Worm (Caenorhabditis elegans) whole organism, mixed stage, embryonic: Measurements from ENCODE around the gene ZC477.7.

ENCODE experiments used
- M03D4.4 ChIP-seq: sonication (generic microtip); optimal IDR thresholded peaks from 2 replicates; lab custom pipeline; 2017; ENCODE audit warnings: mild to moderate bottlenecking, missing genetic modification characterization, missing compliant biosample characterization
- blmp-1 ChIP-seq: fragments of 150-350 bp; optimal IDR thresholded peaks from 2 replicates; lab custom pipeline; 2014; ENCODE audit warnings: missing biosample characterization, missing genetic modification characterization
- ceh-43 ChIP-seq: fragments of 200-800 bp; sonication (Bioruptor generic); optimal IDR thresholded peaks from 2 replicates; lab custom pipeline; 2018; ENCODE audit warnings: mild to moderate bottlenecking, missing genetic modification characterization, moderate library complexity, missing compliant biosample characterization
- ceh-83 ChIP-seq: fragments of 200-800 bp; sonication (Bioruptor generic); optimal IDR thresholded peaks from 2 replicates; lab custom pipeline; 2018; ENCODE audit warnings: mild to moderate bottlenecking, missing genetic modification characterization, missing compliant biosample characterization
- ces-1 ChIP-seq: fragments of 150-350 bp; optimal IDR thresholded peaks from 2 replicates; lab custom pipeline; 2014; ENCODE audit warnings: missing biosample characterization, missing genetic modification reagents, missing genetic modification characterization
- cnd-1 ChIP-seq: fragments of 200-800 bp; sonication (Bioruptor generic); optimal IDR thresholded peaks from 2 replicates; lab custom pipeline; 2018; ENCODE audit warnings: mild to moderate bottlenecking, missing genetic modification characterization, missing compliant biosample characterization
- drap-1 ChIP-seq: fragments of 200-800 bp; sonication (Bioruptor generic); optimal IDR thresholded peaks from 3 replicates; lab custom pipeline; 2018; ENCODE audit warnings: mild to moderate bottlenecking, missing genetic modification characterization, missing compliant biosample characterization
- elt-1 ChIP-seq: sonication (generic microtip); optimal IDR thresholded peaks from 2 replicates; lab custom pipeline; 2017; ENCODE audit warnings: missing genetic modification characterization, mild to moderate bottlenecking, missing compliant biosample characterization, antibody characterized with exemption, moderate library complexity, borderline replicate concordance; ENCODE audit not compliant: insufficient read depth
- elt-3 ChIP-seq: fragments of 150-350 bp; optimal IDR thresholded peaks from 2 replicates; lab custom pipeline; 2014; ENCODE audit warnings: missing biosample characterization, missing genetic modification characterization
- flh-1 ChIP-seq: fragments of 200-800 bp; sonication (Bioruptor generic); optimal IDR thresholded peaks from 2 replicates; lab custom pipeline; 2018; ENCODE audit warnings: mild to moderate bottlenecking, missing genetic modification characterization, moderate library complexity, missing compliant biosample characterization
- ham-2 ChIP-seq: fragments of 200-800 bp; sonication (Bioruptor generic); optimal IDR thresholded peaks from 2 replicates; lab custom pipeline; 2018; ENCODE audit warnings: mild to moderate bottlenecking, missing genetic modification characterization, missing compliant biosample characterization
- lin-13 ChIP-seq: fragments of 150-350 bp; optimal IDR thresholded peaks from 2 replicates; lab custom pipeline; 2014; ENCODE audit warnings: missing biosample characterization, missing genetic modification characterization
- lsy-2 ChIP-seq: fragments of 150-350 bp; optimal IDR thresholded peaks from 2 replicates; lab custom pipeline; 2014; ENCODE audit warnings: missing biosample characterization, missing genetic modification characterization
- mab-5 ChIP-seq: fragments of 150-350 bp; optimal IDR thresholded peaks from 2 replicates; lab custom pipeline; 2014; ENCODE audit warnings: missing biosample characterization, missing genetic modification characterization
- mep-1 ChIP-seq: fragments of 150-350 bp; optimal IDR thresholded peaks from 2 replicates; lab custom pipeline; 2017; ENCODE audit warnings: missing biosample characterization, missing genetic modification reagents, missing genetic modification characterization, inconsistent platforms
- nhr-12 ChIP-seq: fragments of 150-350 bp; optimal IDR thresholded peaks from 2 replicates; lab custom pipeline; 2014; ENCODE audit warnings: missing biosample characterization, missing genetic modification characterization
- nhr-237 ChIP-seq: fragments of 150-350 bp; optimal IDR thresholded peaks from 2 replicates; lab custom pipeline; 2014; ENCODE audit warnings: missing biosample characterization, missing genetic modification characterization
- nhr-28 ChIP-seq: fragments of 150-350 bp; optimal IDR thresholded peaks from 2 replicates; lab custom pipeline; 2014; ENCODE audit warnings: missing biosample characterization, missing genetic modification characterization
- nhr-76 ChIP-seq: sonication (generic microtip); optimal IDR thresholded peaks from 2 replicates; lab custom pipeline; 2017; ENCODE audit warnings: missing biosample characterization, missing genetic modification characterization
- pha-4 ChIP-seq: fragments of 150-350 bp; optimal IDR thresholded peaks from 2 replicates; lab custom pipeline; 2018; ENCODE audit warnings: missing biosample characterization, missing genetic modification reagents, missing genetic modification characterization
- snpc-4 ChIP-seq: fragments of 150-350 bp; optimal IDR thresholded peaks from 2 replicates; lab custom pipeline; 2014; ENCODE audit warnings: missing biosample characterization, missing genetic modification characterization
- zip-8 ChIP-seq: fragments of 150-350 bp; optimal IDR thresholded peaks from 2 replicates; lab custom pipeline; 2014; ENCODE audit warnings: missing biosample characterization, missing genetic modification characterization

Gene ZC477.7

ce11 chrIV:7072110-7072509 lies 39.1 kb downstream of the ZC477.7 start, which contains the start of gene srg-48:
Gene srg-48, plus strand, starts transcription at chrIV:7072410.
- TF ChIP-seq ceh-83 (GFP tag; lab: Kevin White, UChicago) (no peak), nhr-76 (no peak), ces-1 (no peak), mab-5 (tag; lab: Kevin White, UChicago) (no peak), M03D4.4 (tag; lab: Kevin White, UChicago) (no peak), ham-2 (GFP tag; lab: Kevin White, UChicago) (no peak)
- TF ChIP-seq, all 35 proteins: peak for 0

ce11 chrIV:7067446-7067845 lies 43.8 kb downstream of the ZC477.7 start:
- TF ChIP-seq nhr-12 (tag; lab: Kevin White, UChicago) (no peak), lsy-2 (tag; lab: Kevin White, UChicago) (no peak), ces-1 (no peak), blmp-1 (tag; lab: Kevin White, UChicago) (no peak), drap-1 (GFP tag; lab: Kevin White, UChicago) (no peak), nhr-237 (tag; lab: Kevin White, UChicago) (no peak), pha-4 (tag; lab: Kevin White, UChicago) (no peak), mep-1 (tag; lab: Kevin White, UChicago) (no peak), cnd-1 (no peak), elt-3 (tag; lab: Kevin White, UChicago) (no peak), snpc-4 (no peak), lin-13 (tag; lab: Kevin White, UChicago) (no peak), ceh-83 (GFP tag; lab: Kevin White, UChicago) (no peak), elt-1 (tag; lab: Kevin White, UChicago) (no peak), ceh-43 (no peak)
- TF ChIP-seq, all 35 proteins: peak for 0

- TF ChIP-seq flh-1 (no peak), nhr-12 (tag; lab: Kevin White, UChicago) (no peak), M03D4.4 (tag; lab: Kevin White, UChicago) (no peak), blmp-1 (tag; lab: Kevin White, UChicago) (no peak), nhr-76 (no peak), drap-1 (GFP tag; lab: Kevin White, UChicago) (no peak), zip-8 (tag; lab: Kevin White, UChicago) (no peak), ham-2 (GFP tag; lab: Kevin White, UChicago) (no peak), nhr-28 (no peak), pha-4 (tag; lab: Kevin White, UChicago) (no peak), nhr-237 (tag; lab: Kevin White, UChicago) (no peak), ces-1 (no peak)
- TF ChIP-seq, all 35 proteins: peak for 0
Measured at ce11 chrIV:7065022-7065421, 46.2 kb downstream of the ZC477.7 start, which contains the start of gene Y43B11AL.1. Gene Y43B11AL.1, plus strand, starts transcription at chrIV:7065322.

- no peak for TF ChIP-seq pha-4 (tag; lab: Kevin White, UChicago)
Measured at ce11 chrIV:7062697-7063096, 48.6 kb downstream of the ZC477.7 start.
